Fruit fly (Drosophila melanogaster) whole organism, embryonic: ENCODE data around the gene cyr.
A peak's percentile ranks its signal among the peaks of the same experiment; 100 is the strongest.

Source experiments
- Abd-B ChIP-seq: fragments of 200-800 bp; sonication (Bioruptor generic); optimal IDR thresholded peaks from 2 replicates; lab custom pipeline; 2018; ENCODE audit warnings: missing biosample characterization, mild to moderate bottlenecking, missing genetic modification characterization, moderate library complexity
- CG10209 ChIP-seq: fragments of 200-800 bp; sonication (Bioruptor generic); optimal IDR thresholded peaks from 3 replicates; lab custom pipeline; 2017; ENCODE audit warnings: missing biosample characterization, mild to moderate bottlenecking, missing genetic modification characterization, missing genetic modification reagents
- CG11456 ChIP-seq: fragments of 200-800 bp; sonication (Bioruptor generic); IDR thresholded peaks from 3 replicates; pipeline ENCODE4 v1.3.6; 2022; ENCODE audit warnings: missing biosample characterization, missing genetic modification characterization
- CG12299 ChIP-seq: fragments of 200-800 bp; sonication (Bioruptor generic); optimal IDR thresholded peaks from 2 replicates; lab custom pipeline; 2018; ENCODE audit warnings: missing biosample characterization, mild to moderate bottlenecking, missing genetic modification characterization
- CG12391 ChIP-seq: fragments of 200-800 bp; sonication (Bioruptor generic); optimal IDR thresholded peaks from 3 replicates; lab custom pipeline; 2018; ENCODE audit warnings: missing biosample characterization, mild to moderate bottlenecking, missing genetic modification characterization, moderate library complexity
- CG14441 ChIP-seq: fragments of 200-800 bp; sonication (Bioruptor generic); IDR thresholded peaks from 2 replicates; pipeline ENCODE4 v1.3.6; 2022; ENCODE audit warnings: missing biosample characterization, missing genetic modification characterization
- CG15073 ChIP-seq: fragments of 200-800 bp; sonication (Bioruptor generic); optimal IDR thresholded peaks from 2 replicates; lab custom pipeline; 2016; ENCODE audit warnings: missing biosample characterization, missing genetic modification characterization
- CG1529 ChIP-seq: fragments of 200-800 bp; sonication (Bioruptor generic); optimal IDR thresholded peaks from 3 replicates; lab custom pipeline; 2018; ENCODE audit warnings: missing biosample characterization, missing genetic modification characterization
- CG17912 ChIP-seq: fragments of 200-800 bp; sonication (Bioruptor generic); optimal IDR thresholded peaks from 2 replicates; lab custom pipeline; 2018; ENCODE audit warnings: missing biosample characterization, mild to moderate bottlenecking, missing genetic modification characterization
- CG1792 ChIP-seq: fragments of 200-800 bp; sonication (Bioruptor generic); optimal IDR thresholded peaks from 2 replicates; lab custom pipeline; 2016; ENCODE audit warnings: missing biosample characterization, missing genetic modification characterization
- CG18262 ChIP-seq: fragments of 200-800 bp; optimal IDR thresholded peaks from 3 replicates; lab custom pipeline; 2019; ENCODE audit warnings: missing biosample characterization, mild to moderate bottlenecking, missing genetic modification characterization, moderate library complexity
- CG18599 ChIP-seq: fragments of 200-800 bp; sonication (Bioruptor generic); optimal IDR thresholded peaks from 3 replicates; lab custom pipeline; 2017; ENCODE audit warnings: missing biosample characterization, missing genetic modification characterization, mild to moderate bottlenecking, moderate library complexity, missing genetic modification reagents
- CG2199 ChIP-seq: fragments of 200-800 bp; sonication (Bioruptor generic); IDR thresholded peaks from 3 replicates; pipeline ENCODE4 v1.3.6; 2022; ENCODE audit warnings: missing biosample characterization, missing genetic modification characterization
- CG43689 ChIP-seq: fragments of 200-800 bp; sonication (Bioruptor generic); IDR thresholded peaks from 2 replicates; pipeline ENCODE4 v1.3.6; 2022; ENCODE audit warnings: missing biosample characterization, missing genetic modification characterization
- CG4617 ChIP-seq: fragments of 200-800 bp; sonication (Bioruptor generic); optimal IDR thresholded peaks from 3 replicates; lab custom pipeline; 2016; ENCODE audit warnings: missing biosample characterization, missing genetic modification characterization, borderline replicate concordance
- CG5245 ChIP-seq: fragments of 200-800 bp; sonication (Bioruptor generic); optimal IDR thresholded peaks from 3 replicates; lab custom pipeline; 2016; ENCODE audit warnings: missing biosample characterization, missing genetic modification characterization
- CG6254 ChIP-seq: fragments of 200-800 bp; sonication (Bioruptor generic); optimal IDR thresholded peaks from 3 replicates; lab custom pipeline; 2017; ENCODE audit warnings: mild to moderate bottlenecking, missing biosample characterization, missing genetic modification reagents, missing genetic modification characterization
- Chrac-16 ChIP-seq: fragments of 200-800 bp; sonication (Bioruptor generic); optimal IDR thresholded peaks from 3 replicates; lab custom pipeline; 2016; ENCODE audit warnings: missing biosample characterization, missing genetic modification characterization
- D19B ChIP-seq: fragments of 200-800 bp; sonication (Bioruptor generic); optimal IDR thresholded peaks from 2 replicates; lab custom pipeline; 2017; ENCODE audit warnings: missing biosample characterization, mild to moderate bottlenecking, missing genetic modification characterization
- Gug ChIP-seq: fragments of 200-800 bp; sonication (Bioruptor generic); IDR thresholded peaks from 4 replicates; pipeline ENCODE4 v1.3.6; 2022; ENCODE audit warnings: missing biosample characterization, missing genetic modification characterization
- H2.0 ChIP-seq: fragments of 200-800 bp; sonication (Bioruptor generic); IDR thresholded peaks from 2 replicates; pipeline ENCODE4 v1.3.6; 2022; ENCODE audit warnings: missing biosample characterization, missing genetic modification characterization
- MBD-R2 ChIP-seq: fragments of 200-800 bp; sonication (Bioruptor generic); IDR thresholded peaks from 2 replicates; pipeline ENCODE4 v1.3.6; 2022; ENCODE audit warnings: missing biosample characterization, missing genetic modification characterization
- Mrtf ChIP-seq: fragments of 200-800 bp; sonication (Bioruptor generic); IDR thresholded peaks from 3 replicates; pipeline ENCODE4 v1.3.6; 2022; ENCODE audit warnings: missing biosample characterization, missing genetic modification characterization
- NFAT ChIP-seq: fragments of 200-800 bp; sonication (Bioruptor generic); IDR thresholded peaks from 2 replicates; pipeline ENCODE4 v1.3.6; 2022; ENCODE audit warnings: missing biosample characterization, missing genetic modification characterization
- Oaz ChIP-seq: fragments of 200-800 bp; sonication (Bioruptor generic); IDR thresholded peaks from 2 replicates; pipeline ENCODE4 v1.3.6; 2022; ENCODE audit warnings: missing biosample characterization, missing genetic modification characterization
- YL-1 ChIP-seq: fragments of 200-800 bp; sonication (Bioruptor generic); optimal IDR thresholded peaks from 3 replicates; lab custom pipeline; 2017; ENCODE audit warnings: missing biosample characterization, mild to moderate bottlenecking, missing genetic modification characterization
- bbx ChIP-seq: fragments of 200-800 bp; sonication (Bioruptor generic); IDR thresholded peaks from 2 replicates; pipeline ENCODE4 v1.3.6; 2022; ENCODE audit warnings: missing biosample characterization, missing genetic modification characterization; ENCODE audit not compliant: partially characterized antibody
- bcd ChIP-seq: fragments of 200-800 bp; sonication (Bioruptor generic); optimal IDR thresholded peaks from 2 replicates; lab custom pipeline; 2017; ENCODE audit warnings: missing biosample characterization, mild to moderate bottlenecking, missing genetic modification characterization
- btn ChIP-seq: fragments of 200-800 bp; sonication (Bioruptor generic); optimal IDR thresholded peaks from 2 replicates; lab custom pipeline; 2016; ENCODE audit warnings: missing biosample characterization, missing genetic modification characterization
- chm ChIP-seq: fragments of 200-800 bp; sonication (Bioruptor generic); IDR thresholded peaks from 2 replicates; pipeline ENCODE4 v1.3.6; 2022; ENCODE audit warnings: missing biosample characterization, missing genetic modification characterization
- corto ChIP-seq: fragments of 200-800 bp; sonication (Bioruptor generic); optimal IDR thresholded peaks from 2 replicates; lab custom pipeline; 2016; ENCODE audit warnings: missing biosample characterization, mild to moderate bottlenecking, missing genetic modification characterization, moderate library complexity
- dmrt11E ChIP-seq: fragments of 200-800 bp; sonication (Bioruptor generic); optimal IDR thresholded peaks from 3 replicates; lab custom pipeline; 2018; ENCODE audit warnings: missing biosample characterization, mild to moderate bottlenecking, missing genetic modification characterization, moderate library complexity
- gsb ChIP-seq: fragments of 200-800 bp; sonication (Bioruptor generic); IDR thresholded peaks from 2 replicates; pipeline ENCODE4 v1.3.6; 2022; ENCODE audit warnings: missing biosample characterization, missing genetic modification characterization
- gsb-n ChIP-seq: fragments of 200-800 bp; sonication (Bioruptor generic); optimal IDR thresholded peaks from 3 replicates; lab custom pipeline; 2018; ENCODE audit warnings: missing biosample characterization, mild to moderate bottlenecking, missing genetic modification characterization
- hb ChIP-seq: fragments of 200-800 bp; sonication (Bioruptor generic); IDR thresholded peaks from 3 replicates; pipeline ENCODE4 v1.3.6; 2022; ENCODE audit warnings: missing biosample characterization, missing genetic modification characterization; ENCODE audit not compliant: partially characterized antibody
- mld ChIP-seq: fragments of 200-800 bp; sonication (Bioruptor generic); IDR thresholded peaks from 3 replicates; pipeline ENCODE4 v1.3.6; 2022; ENCODE audit warnings: missing biosample characterization, missing genetic modification characterization; ENCODE audit not compliant: partially characterized antibody
- nerfin-1 ChIP-seq: fragments of 200-800 bp; sonication (Bioruptor generic); optimal IDR thresholded peaks from 3 replicates; lab custom pipeline; 2019; ENCODE audit warnings: missing biosample characterization, mild to moderate bottlenecking, missing genetic modification characterization, moderate library complexity
- p53 ChIP-seq: fragments of 200-800 bp; sonication (Bioruptor generic); optimal IDR thresholded peaks from 2 replicates; lab custom pipeline; 2016; ENCODE audit warnings: missing biosample characterization, missing genetic modification characterization
- pb ChIP-seq: fragments of 200-800 bp; sonication (Bioruptor generic); optimal IDR thresholded peaks from 3 replicates; lab custom pipeline; 2016; ENCODE audit warnings: missing biosample characterization, missing genetic modification characterization
- pita ChIP-seq: fragments of 200-800 bp; sonication (Bioruptor generic); optimal IDR thresholded peaks from 2 replicates; lab custom pipeline; 2017; ENCODE audit warnings: missing biosample characterization, mild to moderate bottlenecking, missing genetic modification characterization
- pros ChIP-seq: fragments of 200-800 bp; sonication (Bioruptor generic); optimal IDR thresholded peaks from 3 replicates; lab custom pipeline; 2019; ENCODE audit warnings: missing biosample characterization, mild to moderate bottlenecking, missing genetic modification characterization, moderate library complexity
- ro ChIP-seq: fragments of 200-800 bp; sonication (Bioruptor generic); IDR thresholded peaks from 2 replicates; pipeline ENCODE4 v1.3.6; 2022; ENCODE audit warnings: missing biosample characterization, missing genetic modification characterization
- run ChIP-seq: fragments of 200-800 bp; sonication (Bioruptor generic); optimal IDR thresholded peaks from 3 replicates; lab custom pipeline; 2018; ENCODE audit warnings: missing biosample characterization, mild to moderate bottlenecking, missing genetic modification characterization
- sd ChIP-seq: fragments of 200-800 bp; sonication (Bioruptor generic); optimal IDR thresholded peaks from 3 replicates; lab custom pipeline; 2018; ENCODE audit warnings: missing biosample characterization, mild to moderate bottlenecking, missing genetic modification characterization, moderate library complexity
- slp2 ChIP-seq: fragments of 200-800 bp; sonication (Bioruptor generic); optimal IDR thresholded peaks from 2 replicates; lab custom pipeline; 2016; ENCODE audit warnings: missing biosample characterization, missing genetic modification characterization
- vfl ChIP-seq: fragments of 200-800 bp; sonication (Bioruptor generic); optimal IDR thresholded peaks from 2 replicates; lab custom pipeline; 2016; ENCODE audit warnings: missing biosample characterization, missing genetic modification characterization
- zen2 ChIP-seq: fragments of 200-800 bp; sonication (Bioruptor generic); IDR thresholded peaks from 3 replicates; pipeline ENCODE4 v1.3.6; 2022; ENCODE audit warnings: missing biosample characterization, missing genetic modification characterization; ENCODE audit not compliant: partially characterized antibody
- zf30C ChIP-seq: fragments of 200-800 bp; sonication (Bioruptor generic); optimal IDR thresholded peaks from 3 replicates; lab custom pipeline; 2018; ENCODE audit warnings: missing biosample characterization, mild to moderate bottlenecking, missing genetic modification characterization
- zfh2 ChIP-seq: fragments of 200-800 bp; sonication (Bioruptor generic); optimal IDR thresholded peaks from 2 replicates; lab custom pipeline; 2016; ENCODE audit warnings: missing biosample characterization, missing genetic modification characterization

Gene cyr

DNA sequence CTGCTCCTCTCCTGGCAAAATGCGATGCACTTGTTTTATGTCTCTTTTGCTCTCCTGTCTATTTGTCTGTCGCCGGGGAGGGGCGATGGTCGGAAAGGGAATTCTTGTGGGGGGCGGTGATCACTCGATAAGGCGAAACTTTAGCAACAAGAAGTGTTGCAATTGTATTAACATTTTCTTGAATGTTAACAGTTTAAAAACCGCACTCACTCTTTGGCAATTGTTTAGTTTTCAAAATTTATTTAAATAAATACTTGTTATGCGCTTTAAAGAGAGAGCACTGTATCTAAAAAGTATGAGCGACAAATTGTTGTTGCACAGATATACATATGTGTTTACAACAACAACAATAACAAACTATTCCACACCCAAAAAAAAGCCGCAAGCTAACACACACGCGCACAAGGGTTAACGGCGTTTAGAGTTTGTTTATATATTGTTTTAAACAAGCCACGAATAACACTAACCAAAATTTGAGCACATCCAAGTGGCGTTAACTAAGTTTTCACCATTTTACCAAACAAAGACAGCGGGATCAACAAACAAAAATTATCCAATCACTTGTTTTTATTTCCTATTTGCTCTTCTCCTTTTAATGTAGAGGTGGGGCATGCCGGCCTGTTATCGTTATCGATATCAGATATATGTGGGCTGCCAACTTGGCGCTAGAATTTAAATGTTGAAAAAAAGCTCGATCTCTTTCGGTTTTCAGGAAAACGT lies 33.9 kb downstream of the cyr start, which contains the start of gene CG2258 (continued):
- TF ChIP-seq CG12391, result peak; percentile 83
- peak; percentile 85 for TF ChIP-seq Gug (GFP tag; lab: Robert Waterston, UW)
- peak; percentile 74 for TF ChIP-seq gsb
- TF ChIP-seq D19B (GFP tag; lab: Kevin White, UChicago), result peak; percentile 52
- TF ChIP-seq gsb-n (tag; lab: Kevin White, UChicago), result peak; percentile 76
- no peak for TF ChIP-seq pita (GFP tag; lab: Kevin White, UChicago)
- TF ChIP-seq CG14441 (GFP tag; lab: Robert Waterston, UW), result peak; percentile 88
- TF ChIP-seq CG18262, result peak; percentile 86
- TF ChIP-seq mld (GFP tag; lab: Robert Waterston, UW), result no peak
- TF ChIP-seq p53 (GFP tag; lab: Kevin White, UChicago), result no peak
- peak; percentile 38 for TF ChIP-seq pb (GFP tag; lab: Kevin White, UChicago)
- peak; percentile 82 for TF ChIP-seq CG1529 (GFP tag; lab: Kevin White, UChicago)
- TF ChIP-seq chm (GFP tag; lab: Robert Waterston, UW), result peak; percentile 82
- no peak for TF ChIP-seq CG15073 (GFP tag; lab: Kevin White, UChicago)
- TF ChIP-seq dmrt11E (tag; lab: Kevin White, UChicago), result peak; percentile 50
- TF ChIP-seq zf30C (GFP tag; lab: Kevin White, UChicago), result no peak
- peak; percentile 76 for TF ChIP-seq CG5245 (GFP tag; lab: Kevin White, UChicago)
- TF ChIP-seq Mrtf (GFP tag; lab: Robert Waterston, UW), result peak; percentile 80
- TF ChIP-seq bcd (GFP tag; lab: Kevin White, UChicago), result peak; percentile 74
- TF ChIP-seq CG10209 (GFP tag; lab: Kevin White, UChicago), result peak; percentile 78
- TF ChIP-seq sd (tag; lab: Kevin White, UChicago), result peak; percentile 59
- TF ChIP-seq CG18599 (GFP tag; lab: Kevin White, UChicago), result peak; percentile 86
- TF ChIP-seq CG2199 (GFP tag; lab: Robert Waterston, UW), result 0 out of 3 replicates have a peak, but pooled peaks have one; percentile 49
- TF ChIP-seq corto (GFP tag; lab: Kevin White, UChicago), result no peak
- 0 out of 3 replicates have a peak, but pooled peaks have one; percentile 15 for TF ChIP-seq zen2
- peak; percentile 47 for TF ChIP-seq zfh2 (GFP tag; lab: Kevin White, UChicago)
- peak; percentile 68; the same call in 1 of the 2 replicates for TF ChIP-seq MBD-R2 (GFP tag; lab: Robert Waterston, UW)
- peak; percentile 78 for TF ChIP-seq H2.0 (GFP tag; lab: Robert Waterston, UW)
- no peak for TF ChIP-seq vfl
- TF ChIP-seq Abd-B, result peak; percentile 83
- 0 out of 2 replicates have a peak, but pooled peaks have one; percentile 47 for TF ChIP-seq ro (GFP tag; lab: Robert Waterston, UW)
- TF ChIP-seq Chrac-16 (GFP tag; lab: Kevin White, UChicago), result peak; percentile 76
- TF ChIP-seq Oaz, result peak; percentile 64; the same call in 1 of the 2 replicates
- TF ChIP-seq bbx (GFP tag; lab: Robert Waterston, UW), result peak; percentile 20; the same call in 1 of the 2 replicates
- TF ChIP-seq CG43689, result peak; percentile 64
- TF ChIP-seq CG6254 (GFP tag; lab: Kevin White, UChicago), result peak; percentile 67
- TF ChIP-seq nerfin-1 (tag; lab: Kevin White, UChicago), result peak; percentile 77
- TF ChIP-seq run (tag; lab: Kevin White, UChicago), result peak; percentile 70
- TF ChIP-seq NFAT, result peak; percentile 75
- TF ChIP-seq CG17912 (GFP tag; lab: Kevin White, UChicago), result peak; percentile 22
- TF ChIP-seq YL-1 (GFP tag; lab: Kevin White, UChicago), result peak; percentile 27
- peak; percentile 62 for TF ChIP-seq CG1792 (GFP tag; lab: Kevin White, UChicago)
- TF ChIP-seq pros (GFP tag; lab: Kevin White, UChicago), result no peak
- TF ChIP-seq slp2, result peak; percentile 15
- peak; percentile 86 for TF ChIP-seq CG11456 (GFP tag; lab: Robert Waterston, UW)
- TF ChIP-seq CG4617 (GFP tag; lab: Kevin White, UChicago), result peak; percentile 33
- TF ChIP-seq hb, result no peak
- TF ChIP-seq btn, result peak; percentile 69
- TF ChIP-seq CG12299, result peak; percentile 76
